Fruit fly (Drosophila melanogaster) whole organism, prepupa: ENCODE results near the gene Nepl3.
A peak's percentile ranks its signal among the peaks of the same experiment; 100 is the strongest.

ENCODE experiments used
- Blimp-1 ChIP-seq: fragments of 200-800 bp; sonication (Bioruptor generic); optimal IDR thresholded peaks from 3 replicates; lab custom pipeline; 2017; ENCODE audit warnings: missing biosample characterization, missing genetic modification characterization, mild to moderate bottlenecking, moderate library complexity, missing genetic modification reagents
- CG10631 ChIP-seq: fragments of 200-800 bp; sonication (Bioruptor generic); optimal IDR thresholded peaks from 2 replicates; lab custom pipeline; 2016; ENCODE audit warnings: missing biosample characterization, missing genetic modification characterization
- CG10669 ChIP-seq: fragments of 200-800 bp; sonication (Bioruptor generic); optimal IDR thresholded peaks from 3 replicates; lab custom pipeline; 2018; ENCODE audit warnings: missing biosample characterization, mild to moderate bottlenecking, missing genetic modification characterization, moderate library complexity
- CG11294 ChIP-seq: fragments of 200-800 bp; sonication (Bioruptor generic); IDR thresholded peaks from 2 replicates; pipeline ENCODE4 v1.3.6; 2022; ENCODE audit warnings: missing biosample characterization, missing genetic modification characterization
- CG11762 ChIP-seq: fragments of 200-800 bp; sonication (Bioruptor generic); optimal IDR thresholded peaks from 3 replicates; lab custom pipeline; 2016; ENCODE audit warnings: missing biosample characterization, missing genetic modification characterization; ENCODE audit not compliant: insufficient read depth
- CG11902 ChIP-seq: fragments of 200-800 bp; sonication (Bioruptor generic); optimal IDR thresholded peaks from 3 replicates; lab custom pipeline; 2016; ENCODE audit warnings: missing biosample characterization, missing genetic modification characterization
- CG15336 ChIP-seq: fragments of 200-800 bp; sonication (Bioruptor generic); IDR thresholded peaks from 2 replicates; pipeline ENCODE4 v1.3.6; 2022; ENCODE audit warnings: missing biosample characterization, missing genetic modification characterization
- CG1621 ChIP-seq: fragments of 200-800 bp; sonication (Bioruptor generic); optimal IDR thresholded peaks from 3 replicates; lab custom pipeline; 2018; ENCODE audit warnings: missing biosample characterization, mild to moderate bottlenecking, missing genetic modification characterization
- CG31627 ChIP-seq: fragments of 200-800 bp; sonication (Bioruptor generic); optimal IDR thresholded peaks from 3 replicates; lab custom pipeline; 2016; ENCODE audit warnings: missing biosample characterization, missing genetic modification characterization
- CG32006 ChIP-seq: fragments of 200-800 bp; sonication (Bioruptor generic); optimal IDR thresholded peaks from 3 replicates; lab custom pipeline; 2017; ENCODE audit warnings: missing biosample characterization, mild to moderate bottlenecking, missing genetic modification characterization
- CG34406 ChIP-seq: fragments of 200-800 bp; sonication (Bioruptor generic); optimal IDR thresholded peaks from 3 replicates; lab custom pipeline; 2016; ENCODE audit warnings: missing biosample characterization, missing genetic modification characterization
- CG3919 ChIP-seq: fragments of 200-800 bp; sonication (Bioruptor generic); optimal IDR thresholded peaks from 3 replicates; lab custom pipeline; 2016; ENCODE audit warnings: missing biosample characterization, missing genetic modification characterization
- CG4318 ChIP-seq: fragments of 200-800 bp; sonication (Bioruptor generic); optimal IDR thresholded peaks from 3 replicates; lab custom pipeline; 2017; ENCODE audit warnings: missing biosample characterization, mild to moderate bottlenecking, missing genetic modification characterization
- CG6163 ChIP-seq: fragments of 200-800 bp; sonication (Bioruptor generic); IDR thresholded peaks from 3 replicates; pipeline ENCODE4 v1.3.6; 2022; ENCODE audit warnings: missing biosample characterization, missing genetic modification characterization
- CG6276 ChIP-seq: fragments of 200-800 bp; sonication (Bioruptor generic); optimal IDR thresholded peaks from 2 replicates; lab custom pipeline; 2017; ENCODE audit warnings: missing biosample characterization, mild to moderate bottlenecking, missing genetic modification characterization
- CG6808 ChIP-seq: fragments of 200-800 bp; sonication (Bioruptor generic); optimal IDR thresholded peaks from 3 replicates; lab custom pipeline; 2017; ENCODE audit warnings: missing biosample characterization, missing genetic modification characterization, mild to moderate bottlenecking, moderate library complexity, missing genetic modification reagents
- CG6854 ChIP-seq: fragments of 200-800 bp; sonication (Bioruptor generic); optimal IDR thresholded peaks from 2 replicates; lab custom pipeline; 2017; ENCODE audit warnings: missing biosample characterization, mild to moderate bottlenecking, missing genetic modification characterization
- CG7368 ChIP-seq: fragments of 200-800 bp; sonication (Bioruptor generic); optimal IDR thresholded peaks from 3 replicates; lab custom pipeline; 2016; ENCODE audit warnings: missing biosample characterization, missing genetic modification characterization
- CG8119 ChIP-seq: fragments of 200-800 bp; sonication (Bioruptor generic); IDR thresholded peaks from 3 replicates; pipeline ENCODE4 v1.3.6; 2022; ENCODE audit warnings: missing biosample characterization, missing genetic modification characterization
- CG8319 ChIP-seq: fragments of 200-800 bp; sonication (Bioruptor generic); optimal IDR thresholded peaks from 3 replicates; lab custom pipeline; 2016; ENCODE audit warnings: missing biosample characterization, missing genetic modification characterization
- Eip75B ChIP-seq: fragments of 200-800 bp; sonication (Bioruptor generic); optimal IDR thresholded peaks from 3 replicates; lab custom pipeline; 2016; ENCODE audit warnings: missing biosample characterization, missing genetic modification characterization
- Eip93F ChIP-seq: fragments of 200-800 bp; sonication (Bioruptor generic); optimal IDR thresholded peaks from 2 replicates; lab custom pipeline; 2016; ENCODE audit warnings: missing biosample characterization, mild to moderate bottlenecking, missing genetic modification characterization
- Ets21C ChIP-seq: fragments of 200-800 bp; sonication (Bioruptor generic); optimal IDR thresholded peaks from 3 replicates; lab custom pipeline; 2016; ENCODE audit warnings: missing biosample characterization, missing genetic modification characterization
- Ets96B ChIP-seq: fragments of 200-800 bp; optimal IDR thresholded peaks from 2 replicates; lab custom pipeline; 2019; ENCODE audit warnings: missing biosample characterization, mild to moderate bottlenecking, missing genetic modification characterization, moderate library complexity
- Gug ChIP-seq: fragments of 200-800 bp; sonication (Bioruptor generic); IDR thresholded peaks from 2 replicates; pipeline ENCODE4 v1.3.6; 2022; ENCODE audit warnings: missing biosample characterization, missing genetic modification characterization
- Hr38 ChIP-seq: sonication (Bioruptor generic); optimal IDR thresholded peaks from 2 replicates; lab custom pipeline; 2016; ENCODE audit warnings: missing biosample characterization, missing genetic modification characterization
- Hr39 ChIP-seq: fragments of 200-800 bp; sonication (Bioruptor generic); optimal IDR thresholded peaks from 2 replicates; lab custom pipeline; 2016; ENCODE audit warnings: missing biosample characterization, missing genetic modification characterization
- Hr4 ChIP-seq: fragments of 200-800 bp; sonication (Bioruptor generic); optimal IDR thresholded peaks from 3 replicates; lab custom pipeline; 2016; ENCODE audit warnings: missing biosample characterization, missing genetic modification characterization
- Smox ChIP-seq: fragments of 200-800 bp; sonication (Bioruptor generic); optimal IDR thresholded peaks from 3 replicates; lab custom pipeline; 2016; ENCODE audit warnings: missing biosample characterization, missing genetic modification characterization
- Sox102F ChIP-seq: fragments of 200-800 bp; sonication (Bioruptor generic); optimal IDR thresholded peaks from 2 replicates; lab custom pipeline; 2016; ENCODE audit warnings: missing biosample characterization, mild to moderate bottlenecking, missing genetic modification characterization
- Sox14 ChIP-seq: fragments of 200-800 bp; sonication (Bioruptor generic); optimal IDR thresholded peaks from 3 replicates; lab custom pipeline; 2016; ENCODE audit warnings: missing biosample characterization, missing genetic modification characterization
- Sox15 ChIP-seq: fragments of 200-800 bp; sonication (Bioruptor generic); optimal IDR thresholded peaks from 3 replicates; lab custom pipeline; 2016; ENCODE audit warnings: missing biosample characterization, missing genetic modification characterization
- achi ChIP-seq: fragments of 200-800 bp; sonication (Bioruptor generic); optimal IDR thresholded peaks from 3 replicates; lab custom pipeline; 2016; ENCODE audit warnings: missing biosample characterization, missing genetic modification characterization
- cyc ChIP-seq: fragments of 200-800 bp; sonication (Bioruptor generic); optimal IDR thresholded peaks from 3 replicates; lab custom pipeline; 2016; ENCODE audit warnings: missing biosample characterization, missing genetic modification characterization
- dsx ChIP-seq: fragments of 200-800 bp; optimal IDR thresholded peaks from 3 replicates; lab custom pipeline; 2019; ENCODE audit warnings: missing biosample characterization, mild to moderate bottlenecking, missing genetic modification characterization, moderate library complexity; ENCODE audit not compliant: poor library complexity, severe bottlenecking
- eg ChIP-seq: fragments of 200-800 bp; sonication (Bioruptor generic); IDR thresholded peaks from 3 replicates; pipeline ENCODE4 v1.3.6; 2022; ENCODE audit warnings: missing biosample characterization, missing genetic modification characterization
- esn ChIP-seq: fragments of 200-800 bp; sonication (Bioruptor generic); optimal IDR thresholded peaks from 2 replicates; lab custom pipeline; 2016; ENCODE audit warnings: missing biosample characterization, mild to moderate bottlenecking, missing genetic modification characterization, moderate library complexity
- fd59A ChIP-seq: fragments of 200-800 bp; sonication (Bioruptor generic); optimal IDR thresholded peaks from 2 replicates; lab custom pipeline; 2017; ENCODE audit warnings: missing biosample characterization, mild to moderate bottlenecking, missing genetic modification characterization, missing genetic modification reagents
- fd85E ChIP-seq: fragments of 200-800 bp; sonication (Bioruptor generic); optimal IDR thresholded peaks from 3 replicates; lab custom pipeline; 2016; ENCODE audit warnings: missing biosample characterization, missing genetic modification characterization
- fkh ChIP-seq: fragments of 200-800 bp; sonication (Bioruptor generic); optimal IDR thresholded peaks from 3 replicates; lab custom pipeline; 2017; ENCODE audit warnings: missing biosample characterization, mild to moderate bottlenecking, missing genetic modification characterization, moderate library complexity
- pdm3 ChIP-seq: fragments of 200-800 bp; sonication (Bioruptor generic); optimal IDR thresholded peaks from 3 replicates; lab custom pipeline; 2016; ENCODE audit warnings: missing biosample characterization, missing genetic modification characterization
- salr ChIP-seq, 2 experiments: fragments of 200-800 bp; sonication (Bioruptor generic); optimal IDR thresholded peaks; 3 replicates each; lab custom pipeline; 2016 to 2018; ENCODE audit warnings: missing biosample characterization in 2 of 2, missing genetic modification characterization in 2 of 2, mild to moderate bottlenecking in 1 of 2
- spab ChIP-seq: fragments of 200-800 bp; sonication (Bioruptor generic); optimal IDR thresholded peaks from 2 replicates; lab custom pipeline; 2017; ENCODE audit warnings: missing biosample characterization, mild to moderate bottlenecking, missing genetic modification characterization, missing genetic modification reagents
- ss ChIP-seq, 2 experiments: fragments of 200-800 bp; sonication (Bioruptor generic); optimal IDR thresholded peaks; 2 replicates in 1 of 2; 3 replicates in 1 of 2; lab custom pipeline; 2017 to 2018; ENCODE audit warnings: mild to moderate bottlenecking in 2 of 2, missing biosample characterization in 2 of 2, missing genetic modification characterization in 2 of 2, moderate library complexity in 1 of 2
- vri ChIP-seq: fragments of 200-800 bp; sonication (Bioruptor generic); optimal IDR thresholded peaks from 3 replicates; lab custom pipeline; 2016; ENCODE audit warnings: missing biosample characterization, mild to moderate bottlenecking, missing genetic modification characterization

Nepl3 gene

dm6 chr2L:5089642-5090041 lies 31.6 kb upstream of the Nepl3 start:
- TF ChIP-seq CG10669 (GFP tag; lab: Kevin White, UChicago) (no peak), Hr38 (no peak), pdm3 (GFP tag; lab: Kevin White, UChicago) (no peak), Sox15 (GFP tag; lab: Kevin White, UChicago) (no peak), CG8319 (no peak), CG6854 (GFP tag; lab: Kevin White, UChicago) (no peak), eg (0 out of 3 replicates have a peak, but pooled peaks have one; percentile 13), esn (no peak), fkh (GFP tag; lab: Kevin White, UChicago) (peak; percentile 32)

DNA sequence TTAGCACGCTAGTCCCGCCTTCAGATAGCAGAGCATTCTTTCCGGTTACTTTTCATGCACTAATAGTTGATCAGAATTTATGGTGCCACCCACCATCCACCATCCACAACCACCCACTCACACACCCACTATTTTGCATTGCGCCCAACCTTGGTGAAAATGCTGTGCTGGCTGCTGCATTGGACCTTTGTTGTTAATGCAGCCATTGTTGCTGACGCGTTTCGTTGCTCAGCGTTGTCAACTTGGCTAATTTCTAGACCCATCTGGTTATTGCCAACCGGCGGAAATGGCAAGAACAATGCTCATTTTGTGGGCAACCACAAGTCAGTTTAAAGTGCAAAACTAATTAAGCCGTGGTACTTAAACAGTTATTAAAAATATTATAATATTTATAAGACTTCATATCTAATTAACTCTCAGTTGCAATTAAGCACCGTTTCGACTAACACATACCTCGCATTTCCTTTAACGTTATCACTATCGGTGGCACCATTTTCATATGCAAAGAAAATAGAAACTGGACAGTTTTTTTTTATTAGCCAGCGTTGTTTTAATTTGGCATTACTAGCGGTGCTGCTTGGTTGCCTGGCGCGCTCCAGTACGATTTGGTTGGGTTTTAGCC lies 30.7 kb upstream of the Nepl3 start:
- no peak for TF ChIP-seq CG10631 (GFP tag; lab: Kevin White, UChicago)
- no peak for TF ChIP-seq achi
- TF ChIP-seq CG7368 (GFP tag; lab: Kevin White, UChicago): no peak
- no peak for TF ChIP-seq esn
- no peak for TF ChIP-seq salr (GFP tag; optimal IDR thresholded peaks at IDR 0.05; lab: Kevin White, UChicago)
- no peak for TF ChIP-seq Gug (GFP tag; lab: Robert Waterston, UW)
- TF ChIP-seq CG1621 (tag; lab: Kevin White, UChicago): no peak
- TF ChIP-seq CG32006: no peak
- no peak for TF ChIP-seq CG31627 (GFP tag; lab: Kevin White, UChicago)
- TF ChIP-seq, all 60 proteins: peak for 0

dm6 chr2L:5086905-5087522 lies 29.0 kb upstream of the Nepl3 start:
- TF ChIP-seq Ets21C (peak; percentile 78), fd85E (GFP tag; lab: Kevin White, UChicago) (peak; percentile 68), Hr4 (GFP tag; lab: Kevin White, UChicago) (peak; percentile 91), CG6808 (GFP tag; lab: Kevin White, UChicago) (peak; percentile 86), Blimp-1 (peak; percentile 74), ss (GFP tag; optimal IDR thresholded peaks at IDR 0.05; lab: Kevin White, UChicago) (peak; percentile 82 to 91), CG15336 (GFP tag; lab: Robert Waterston, UW) (peak; percentile 82), Sox14 (GFP tag; lab: Kevin White, UChicago) (peak; percentile 86), CG8119 (peak; percentile 85), CG6854 (GFP tag; lab: Kevin White, UChicago) (peak; percentile 84), Eip75B (GFP tag; lab: Kevin White, UChicago) (peak; percentile 90), CG11762 (GFP tag; lab: Kevin White, UChicago) (peak; percentile 83), cyc (peak; percentile 81), CG6163 (GFP tag; lab: Robert Waterston, UW) (peak; percentile 81), vri (GFP tag; lab: Kevin White, UChicago) (peak; percentile 72), achi (peak; percentile 88), CG8319 (peak; percentile 86), salr (GFP tag; optimal IDR thresholded peaks at IDR 0.05; lab: Kevin White, UChicago) (peak; percentile 71 to 88), fd59A (peak; percentile 82), CG34406 (GFP tag; lab: Kevin White, UChicago) (peak; percentile 88), CG6276 (GFP tag; lab: Kevin White, UChicago) (peak; percentile 86), spab (GFP tag; lab: Kevin White, UChicago) (peak; percentile 84), Smox (GFP tag; lab: Kevin White, UChicago) (peak; percentile 86), CG32006 (peak; percentile 92), CG3919 (GFP tag; lab: Kevin White, UChicago) (peak; percentile 89), dsx (GFP tag; lab: Kevin White, UChicago) (peak; percentile 81), Eip93F (GFP tag; lab: Kevin White, UChicago) (peak; percentile 49), Sox15 (GFP tag; lab: Kevin White, UChicago) (peak; percentile 75), Sox102F (GFP tag; lab: Kevin White, UChicago) (peak; percentile 89), Ets96B (tag; lab: Kevin White, UChicago) (peak; percentile 83), Hr39 (GFP tag; lab: Kevin White, UChicago) (peak; percentile 83), CG7368 (GFP tag; lab: Kevin White, UChicago) (peak; percentile 82), CG11902 (GFP tag; lab: Kevin White, UChicago) (peak; percentile 75), CG4318 (GFP tag; lab: Kevin White, UChicago) (peak; percentile 81), CG11294 (GFP tag; lab: Robert Waterston, UW) (peak; percentile 57; the same call in 1 of the 2 replicates), CG10631 (GFP tag; lab: Kevin White, UChicago) (peak; percentile 85)
